Worm (Caenorhabditis elegans) whole organism, L1 larva: ENCODE data around the gene B0457.6.

Source experiments
- C04F5.9 ChIP-seq: sonication (generic microtip); optimal IDR thresholded peaks from 2 replicates; lab custom pipeline; 2016; ENCODE audit warnings: missing genetic modification characterization, missing compliant biosample characterization
- C16A3.4 ChIP-seq: fragments of 150-350 bp; optimal IDR thresholded peaks from 2 replicates; lab custom pipeline; 2014; ENCODE audit warnings: missing biosample characterization, missing genetic modification characterization
- C34B4.2 ChIP-seq: sonication (generic microtip); optimal IDR thresholded peaks from 2 replicates; lab custom pipeline; 2017; ENCODE audit warnings: mild to moderate bottlenecking, missing genetic modification characterization, missing compliant biosample characterization
- F16B12.6 ChIP-seq: fragments of 150-350 bp; optimal IDR thresholded peaks from 2 replicates; lab custom pipeline; 2014; ENCODE audit warnings: missing biosample characterization, missing genetic modification characterization
- aly-2 ChIP-seq: fragments of 150-350 bp; optimal IDR thresholded peaks from 2 replicates; lab custom pipeline; 2014; ENCODE audit warnings: missing biosample characterization, missing genetic modification characterization
- ama-1 ChIP-seq: fragments of 150-350 bp; optimal IDR thresholded peaks from 2 replicates; lab custom pipeline; 2014
- ceh-82 ChIP-seq, 3 experiments: fragments of 150-350 bp in 1 of 3; sonication (generic microtip) in 2 of 3; optimal IDR thresholded peaks; 2 replicates each; lab custom pipeline; 2014 to 2017; ENCODE audit warnings: missing biosample characterization in 3 of 3, missing genetic modification characterization in 3 of 3
- ceh-88 ChIP-seq: fragments of 200-800 bp; sonication (Bioruptor generic); IDR thresholded peaks from 2 replicates; pipeline ENCODE4 v1.3.6; 2022; ENCODE audit warnings: missing genetic modification characterization, missing compliant biosample characterization
- dpl-1 ChIP-seq, 3 experiments: fragments of 150-350 bp in 2 of 3; sonication (generic microtip) in 1 of 3; optimal IDR thresholded peaks; 2 replicates each; lab custom pipeline; 2014 to 2017; ENCODE audit warnings: missing biosample characterization in 3 of 3, missing genetic modification characterization in 3 of 3, missing genetic modification reagents in 3 of 3
- efl-1 ChIP-seq, 4 experiments: fragments of 150-350 bp; optimal IDR thresholded peaks in 3 of 4; peaks in 1 of 4; 1 replicate in 1 of 4; 2 replicates in 3 of 4; lab custom pipeline; 2014; ENCODE audit warnings: missing biosample characterization in 2 of 4, missing genetic modification characterization in 2 of 4, missing genetic modification reagents in 2 of 4
- efl-3 ChIP-seq: fragments of 200-800 bp; sonication (Bioruptor generic); optimal IDR thresholded peaks from 2 replicates; lab custom pipeline; 2018; ENCODE audit warnings: mild to moderate bottlenecking, missing genetic modification characterization, missing compliant biosample characterization
- egl-13 ChIP-seq: sonication (generic microtip); optimal IDR thresholded peaks from 2 replicates; lab custom pipeline; 2016; ENCODE audit warnings: missing genotype, missing genetic modification reagents, missing genetic modification characterization, missing compliant biosample characterization
- egl-27 ChIP-seq, 2 experiments: fragments of 150-350 bp in 1 of 2; sonication (generic microtip); optimal IDR thresholded peaks; 3 replicates each; lab custom pipeline; 2017 to 2018; ENCODE audit warnings: missing biosample characterization in 2 of 2, missing genetic modification characterization in 2 of 2, missing genetic modification reagents in 2 of 2
- elt-2 ChIP-seq: sonication (generic microtip); optimal IDR thresholded peaks from 2 replicates; lab custom pipeline; 2016; ENCODE audit warnings: missing genetic modification characterization, mild to moderate bottlenecking, inconsistent platforms, missing compliant biosample characterization, missing genetic modification reagents
- ets-5 ChIP-seq: fragments of 200-800 bp; sonication (Bioruptor generic); IDR thresholded peaks from 2 replicates; pipeline ENCODE4 v1.3.6; 2022; ENCODE audit warnings: missing genetic modification characterization, missing compliant biosample characterization
- fkh-4 ChIP-seq: sonication (generic microtip); optimal IDR thresholded peaks from 2 replicates; lab custom pipeline; 2016; ENCODE audit warnings: missing compliant biosample characterization, missing genetic modification characterization, borderline replicate concordance
- fos-1 ChIP-seq: fragments of 150-350 bp; optimal IDR thresholded peaks from 2 replicates; lab custom pipeline; 2014; ENCODE audit warnings: missing biosample characterization, missing genetic modification characterization
- grh-1 ChIP-seq: fragments of 200-800 bp; sonication (Bioruptor generic); IDR thresholded peaks from 2 replicates; pipeline ENCODE4 v1.3.6; 2022; ENCODE audit warnings: missing genetic modification reagents, missing genetic modification characterization, missing compliant biosample characterization
- hlh-4 ChIP-seq: sonication (generic microtip); optimal IDR thresholded peaks from 2 replicates; lab custom pipeline; 2016; ENCODE audit warnings: mild to moderate bottlenecking, missing genetic modification characterization, missing compliant biosample characterization
- hpl-2 ChIP-seq: fragments of 150-350 bp; optimal IDR thresholded peaks from 2 replicates; lab custom pipeline; 2014; ENCODE audit warnings: missing biosample characterization, missing genetic modification reagents, missing genetic modification characterization
- irx-1 ChIP-seq: sonication (generic microtip); optimal IDR thresholded peaks from 2 replicates; lab custom pipeline; 2016; ENCODE audit warnings: missing genetic modification characterization, missing compliant biosample characterization
- isw-1 ChIP-seq: fragments of 200-800 bp; sonication (Bioruptor generic); IDR thresholded peaks from 2 replicates; pipeline ENCODE4 v1.3.6; 2022; ENCODE audit warnings: missing genetic modification characterization, missing compliant biosample characterization
- lin-13 ChIP-seq: fragments of 150-350 bp; optimal IDR thresholded peaks from 2 replicates; lab custom pipeline; 2014; ENCODE audit warnings: missing biosample characterization, missing genetic modification reagents, missing genetic modification characterization
- lin-15B ChIP-seq: fragments of 150-350 bp; sonication (generic microtip); optimal IDR thresholded peaks from 3 replicates; lab custom pipeline; 2014; ENCODE audit warnings: missing biosample characterization, missing genetic modification characterization
- lin-35 ChIP-seq, 2 experiments: fragments of 150-350 bp; optimal IDR thresholded peaks; 2 replicates each; lab custom pipeline; 2014; ENCODE audit warnings: missing biosample characterization in 2 of 2, missing genetic modification characterization in 2 of 2, missing genetic modification reagents in 2 of 2
- lin-39 ChIP-seq: fragments of 150-350 bp; optimal IDR thresholded peaks from 2 replicates; lab custom pipeline; 2014; ENCODE audit warnings: missing biosample characterization, missing genetic modification reagents, missing genetic modification characterization
- lir-3 ChIP-seq: sonication (generic microtip); optimal IDR thresholded peaks from 2 replicates; lab custom pipeline; 2016; ENCODE audit warnings: mild to moderate bottlenecking, missing genetic modification characterization, moderate library complexity, missing compliant biosample characterization; ENCODE audit not compliant: poor library complexity
- mab-9 ChIP-seq: fragments of 200-800 bp; sonication (Bioruptor generic); IDR thresholded peaks from 2 replicates; pipeline ENCODE4 v1.3.6; 2022; ENCODE audit warnings: missing genetic modification reagents, missing genetic modification characterization, missing compliant biosample characterization
- mdl-1 ChIP-seq, 2 experiments: fragments of 150-350 bp; optimal IDR thresholded peaks; 2 replicates each; lab custom pipeline; 2014 to 2017; ENCODE audit warnings: missing biosample characterization in 2 of 2, missing genetic modification characterization in 2 of 2, inconsistent platforms in 1 of 2
- nhr-19 ChIP-seq: fragments of 200-800 bp; sonication (Bioruptor generic); conservative IDR thresholded peaks from 2 replicates; pipeline ENCODE4 v1.3.6; 2022; ENCODE audit warnings: missing genetic modification characterization, missing compliant biosample characterization
- nhr-237 ChIP-seq: fragments of 150-350 bp; optimal IDR thresholded peaks from 2 replicates; lab custom pipeline; 2014; ENCODE audit warnings: missing biosample characterization, missing genetic modification characterization
- nhr-28 ChIP-seq: fragments of 150-350 bp; optimal IDR thresholded peaks from 2 replicates; lab custom pipeline; 2014; ENCODE audit warnings: missing biosample characterization, missing genetic modification characterization
- nhr-77 ChIP-seq: fragments of 150-350 bp; optimal IDR thresholded peaks from 2 replicates; lab custom pipeline; 2014; ENCODE audit warnings: missing biosample characterization, missing genetic modification characterization
- nhr-85 ChIP-seq: sonication (generic microtip); peaks from one replicate; lab custom pipeline; 2016; ENCODE audit warnings: missing genetic modification characterization, inconsistent platforms, missing compliant biosample characterization
- pag-3 ChIP-seq: sonication (generic microtip); optimal IDR thresholded peaks from 2 replicates; lab custom pipeline; 2017; ENCODE audit warnings: missing genetic modification characterization, mild to moderate bottlenecking, missing compliant biosample characterization, antibody characterized with exemption, borderline replicate concordance; ENCODE audit not compliant: insufficient read depth
- pax-3 ChIP-seq: fragments of 200-800 bp; sonication (Bioruptor generic); optimal IDR thresholded peaks from 2 replicates; lab custom pipeline; 2018; ENCODE audit warnings: mild to moderate bottlenecking, missing genetic modification characterization, moderate library complexity, missing compliant biosample characterization
- pqm-1 ChIP-seq: sonication (generic microtip); optimal IDR thresholded peaks from 3 replicates; lab custom pipeline; 2017; ENCODE audit warnings: missing biosample characterization, missing genetic modification characterization
- rnt-1 ChIP-seq: sonication (generic microtip); optimal IDR thresholded peaks from 2 replicates; lab custom pipeline; 2016; ENCODE audit warnings: mild to moderate bottlenecking, missing genetic modification characterization, moderate library complexity, missing compliant biosample characterization
- snu-23 ChIP-seq: sonication (generic microtip); optimal IDR thresholded peaks from 2 replicates; lab custom pipeline; 2016; ENCODE audit warnings: missing genetic modification characterization, missing compliant biosample characterization
- sox-4 ChIP-seq: sonication (generic microtip); optimal IDR thresholded peaks from 2 replicates; lab custom pipeline; 2016; ENCODE audit warnings: missing genetic modification characterization, missing compliant biosample characterization
- sptf-1 ChIP-seq: fragments of 150-350 bp; optimal IDR thresholded peaks from 2 replicates; lab custom pipeline; 2014; ENCODE audit warnings: missing biosample characterization, missing genetic modification characterization
- sup-37 ChIP-seq: fragments of 200-800 bp; sonication (Bioruptor generic); optimal IDR thresholded peaks from 2 replicates; lab custom pipeline; 2018; ENCODE audit warnings: mild to moderate bottlenecking, missing genetic modification characterization, missing compliant biosample characterization
- tbx-2 ChIP-seq: sonication (generic microtip); optimal IDR thresholded peaks from 2 replicates; lab custom pipeline; 2016; ENCODE audit warnings: missing genetic modification characterization, missing compliant biosample characterization
- tlp-1 ChIP-seq: fragments of 150-350 bp; optimal IDR thresholded peaks from 2 replicates; lab custom pipeline; 2014; ENCODE audit warnings: missing biosample characterization, missing genetic modification characterization
- unc-62 ChIP-seq: fragments of 150-350 bp; optimal IDR thresholded peaks from 2 replicates; lab custom pipeline; 2014; ENCODE audit warnings: missing biosample characterization, missing genetic modification reagents, missing genetic modification characterization
- unc-98 ChIP-seq: fragments of 200-800 bp; sonication (Bioruptor generic); IDR thresholded peaks from 2 replicates; pipeline ENCODE4 v1.3.6; 2022; ENCODE audit warnings: missing genetic modification characterization, missing compliant biosample characterization
- xbp-1 ChIP-seq: sonication (generic microtip); optimal IDR thresholded peaks from 2 replicates; lab custom pipeline; 2016; ENCODE audit warnings: missing genetic modification characterization, missing compliant biosample characterization
- zag-1 ChIP-seq: fragments of 150-350 bp; optimal IDR thresholded peaks from 2 replicates; lab custom pipeline; 2014; ENCODE audit warnings: missing biosample characterization, missing genetic modification characterization
- zip-4 ChIP-seq: fragments of 200-800 bp; sonication (Bioruptor generic); optimal IDR thresholded peaks from 2 replicates; lab custom pipeline; 2018; ENCODE audit warnings: mild to moderate bottlenecking, missing genetic modification characterization, moderate library complexity, missing compliant biosample characterization
- ztf-11 ChIP-seq, 2 experiments: sonication (generic microtip); optimal IDR thresholded peaks; 2 replicates each; lab custom pipeline; 2016 to 2017; ENCODE audit warnings: missing genetic modification characterization in 2 of 2, missing biosample characterization in 1 of 2, missing compliant biosample characterization in 1 of 2

Gene B0457.6

DNA sequence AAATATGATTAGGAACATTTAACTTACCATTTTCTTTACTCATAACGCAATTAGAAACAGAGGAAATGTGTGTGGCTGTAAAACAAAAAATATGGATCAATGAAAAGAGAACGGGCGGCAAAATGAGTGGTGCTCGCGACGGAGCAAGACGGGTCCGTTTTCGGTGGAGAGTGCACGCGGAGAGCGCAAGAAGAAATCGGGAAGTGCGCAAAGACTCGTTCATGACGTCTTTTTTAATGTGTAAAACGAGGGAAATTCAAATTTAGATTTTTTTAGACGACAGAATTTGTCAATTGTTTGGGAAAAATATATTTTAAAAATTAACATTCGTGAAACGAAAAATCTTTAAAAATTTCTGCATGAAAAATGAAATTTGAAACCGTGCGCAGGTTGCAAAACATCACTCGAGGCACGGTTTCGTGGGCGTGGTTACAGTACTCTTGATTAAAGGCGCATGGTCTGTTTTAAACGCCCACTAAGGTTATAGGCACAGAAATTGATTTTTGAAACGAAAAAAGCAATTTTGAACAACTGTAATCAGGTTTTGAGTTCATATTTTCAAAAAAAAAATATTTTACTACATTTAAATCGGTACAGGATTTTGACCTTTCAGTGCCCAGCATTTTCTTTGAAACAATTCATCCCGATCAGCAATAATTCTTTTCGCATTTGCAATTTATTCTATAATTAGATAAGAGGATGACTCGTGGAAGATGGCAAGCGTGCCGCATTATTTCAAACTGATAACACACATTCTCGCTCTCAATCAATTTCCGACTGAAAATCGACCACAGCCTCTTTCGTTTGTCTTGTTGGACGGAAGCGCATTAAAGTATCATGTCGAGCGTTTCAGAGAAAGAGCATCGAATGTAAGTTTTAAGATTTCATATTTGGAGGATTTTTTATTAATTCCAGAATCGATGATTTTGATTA lies 47.3 kb downstream of the B0457.6 start, which contains the start of the genes szy-20 and C18E9.5 (continued):
- TF ChIP-seq ceh-82 (tag; optimal IDR thresholded peaks at IDR 0.05; lab: Kevin White, UChicago) (peak; percentile 76 to 92 (median 80)), C16A3.4 (tag; lab: Kevin White, UChicago) (peak; percentile 73), elt-2 (peak; percentile 58), sox-4 (tag; lab: Kevin White, UChicago) (peak; percentile 22), nhr-85 (tag; lab: Kevin White, UChicago) (peak; percentile 88), ztf-11 (tag; optimal IDR thresholded peaks at IDR 0.05; lab: Kevin White, UChicago) (peak in 1 of 2 experiments; percentile 68), ceh-88 (GFP tag; lab: Robert Waterston, UW) (peak; percentile 77), snu-23 (GFP tag; lab: Kevin White, UChicago) (peak; percentile 89), zip-4 (GFP tag; lab: Kevin White, UChicago) (peak; percentile 54), mab-9 (GFP tag; lab: Robert Waterston, UW) (peak; percentile 62; the same call in 1 of the 2 replicates), unc-62 (GFP tag; lab: Kevin White, UChicago) (no peak), efl-3 (GFP tag; lab: Kevin White, UChicago) (no peak), lin-13 (GFP tag; lab: Kevin White, UChicago) (peak; percentile 82), xbp-1 (tag; lab: Kevin White, UChicago) (peak; percentile 84), unc-98 (GFP tag; lab: Robert Waterston, UW) (no peak), ama-1 (lab: Kevin White, UChicago) (no peak), dpl-1 (GFP tag; optimal IDR thresholded peaks at IDR 0.05; lab: Kevin White, UChicago) (peak; percentile 97 to 98 (median 98)), tlp-1 (no peak), isw-1 (GFP tag; lab: Robert Waterston, UW) (peak; percentile 87), mdl-1 (tag; optimal IDR thresholded peaks at IDR 0.05; lab: Kevin White, UChicago) (peak in 1 of 2 experiments; percentile 65), grh-1 (GFP tag; lab: Robert Waterston, UW) (peak; percentile 63), C34B4.2 (tag; lab: Kevin White, UChicago) (no peak), nhr-237 (peak; percentile 16), sptf-1 (tag; lab: Kevin White, UChicago) (no peak), lin-15B (tag; lab: Kevin White, UChicago) (peak; percentile 72), F16B12.6 (tag; lab: Kevin White, UChicago) (peak; percentile 70), lir-3 (tag; lab: Kevin White, UChicago) (peak; percentile 36), lin-35 (GFP tag; optimal IDR thresholded peaks at IDR 0.05; lab: Kevin White, UChicago) (peak; percentile 98), C04F5.9 (tag; lab: Kevin White, UChicago) (peak; percentile 75), nhr-28 (no peak), fos-1 (tag; lab: Kevin White, UChicago) (peak; percentile 74), hlh-4 (tag; lab: Kevin White, UChicago) (no peak), nhr-77 (tag; lab: Kevin White, UChicago) (peak; percentile 54), ets-5 (GFP tag; lab: Robert Waterston, UW) (no peak), pax-3 (tag; lab: Kevin White, UChicago) (peak; percentile 66), pag-3 (tag; lab: Kevin White, UChicago) (no peak), rnt-1 (tag; lab: Kevin White, UChicago) (peak; percentile 91), zag-1 (tag; lab: Kevin White, UChicago) (peak; percentile 21), aly-2 (tag; lab: Kevin White, UChicago) (peak; percentile 72), sup-37 (GFP tag; lab: Kevin White, UChicago) (peak; percentile 62), efl-1 (optimal IDR thresholded peaks at IDR 0.05; lab: Kevin White, UChicago) (peak; percentile 98 to 99), efl-1 (GFP tag; optimal IDR thresholded peaks at IDR 0.05 in 1 of 2; lab: Kevin White, UChicago) (peak; percentile 97 to 100), nhr-19 (GFP tag; lab: Robert Waterston, UW) (peak; percentile 88), tbx-2 (tag; lab: Kevin White, UChicago) (peak; percentile 89), fkh-4 (tag; lab: Kevin White, UChicago) (peak; percentile 60), pqm-1 (no peak), hpl-2 (GFP tag; lab: Kevin White, UChicago) (peak; percentile 20), irx-1 (tag; lab: Kevin White, UChicago) (peak; percentile 83), lin-39 (tag; lab: Kevin White, UChicago) (peak; percentile 90), egl-13 (tag; lab: Kevin White, UChicago) (peak; percentile 71), egl-27 (tag; optimal IDR thresholded peaks at IDR 0.05; lab: Kevin White, UChicago) (no peak)
